Worm (Caenorhabditis elegans) whole organism, mixed stage, embryonic: ENCODE results near the gene C03E10.3.

Experiments
- blmp-1 ChIP-seq: fragments of 150-350 bp; optimal IDR thresholded peaks from 2 replicates; lab custom pipeline; 2014; ENCODE audit warnings: missing biosample characterization, missing genetic modification characterization
- ham-2 ChIP-seq: fragments of 200-800 bp; sonication (Bioruptor generic); optimal IDR thresholded peaks from 2 replicates; lab custom pipeline; 2018; ENCODE audit warnings: mild to moderate bottlenecking, missing genetic modification characterization, missing compliant biosample characterization
- lin-13 ChIP-seq: fragments of 150-350 bp; optimal IDR thresholded peaks from 2 replicates; lab custom pipeline; 2014; ENCODE audit warnings: missing biosample characterization, missing genetic modification characterization
- nhr-237 ChIP-seq: fragments of 150-350 bp; optimal IDR thresholded peaks from 2 replicates; lab custom pipeline; 2014; ENCODE audit warnings: missing biosample characterization, missing genetic modification characterization
- nhr-76 ChIP-seq: sonication (generic microtip); optimal IDR thresholded peaks from 2 replicates; lab custom pipeline; 2017; ENCODE audit warnings: missing biosample characterization, missing genetic modification characterization
- pha-4 ChIP-seq: fragments of 150-350 bp; optimal IDR thresholded peaks from 2 replicates; lab custom pipeline; 2018; ENCODE audit warnings: missing biosample characterization, missing genetic modification reagents, missing genetic modification characterization
- snpc-4 ChIP-seq: fragments of 150-350 bp; optimal IDR thresholded peaks from 2 replicates; lab custom pipeline; 2014; ENCODE audit warnings: missing biosample characterization, missing genetic modification characterization
- unc-39 ChIP-seq: fragments of 150-350 bp; optimal IDR thresholded peaks from 2 replicates; lab custom pipeline; 2014; ENCODE audit warnings: missing biosample characterization, missing genetic modification characterization

DNA sequence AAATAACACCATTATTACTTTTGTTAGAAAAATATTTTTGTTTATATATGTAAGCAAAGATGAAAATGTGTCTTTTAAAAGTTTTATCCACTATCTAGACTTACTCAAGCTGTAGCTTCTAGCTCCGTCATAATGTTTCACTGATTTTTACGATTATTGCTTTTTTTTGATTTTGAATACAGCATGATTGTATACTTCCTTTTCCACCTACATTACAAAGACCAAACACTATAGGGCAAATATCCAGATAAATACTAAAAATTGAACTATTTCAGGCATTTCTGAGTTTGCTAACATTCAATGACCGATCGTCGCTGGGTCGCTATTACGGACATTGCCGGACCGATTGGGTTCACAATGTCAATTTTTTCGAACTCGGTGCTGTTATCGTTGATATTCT, 19.5 kb upstream of the C03E10.3 start, which contains the start of gene str-116:
- TF ChIP-seq nhr-237 (no peak), lin-13 (no peak), nhr-76 (no peak), blmp-1 (tag; lab: Kevin White, UChicago) (no peak), pha-4 (tag; lab: Kevin White, UChicago) (no peak), snpc-4 (tag; lab: Kevin White, UChicago) (no peak), ham-2 (GFP tag; lab: Kevin White, UChicago) (no peak), unc-39 (tag; lab: Kevin White, UChicago) (no peak)
